Worm (Caenorhabditis elegans): ENCODE data around the gene srlf-18.

ce11 chrIV:11080823-11081285 lies 20.4 kb downstream of the srlf-18 start, which contains the start of gene atg-7:
- TF ChIP-seq nhr-120 (GFP tag; IDR thresholded peaks at IDR 0.05) (no peak), dpl-1 (GFP tag; optimal IDR thresholded peaks at IDR 0.05) (no peak), gei-17 (GFP tag; optimal IDR thresholded peaks at IDR 0.05) (peak; percentile 4), madf-10 (tag; optimal IDR thresholded peaks at IDR 0.05) (no peak), dpff-1 (tag; optimal IDR thresholded peaks at IDR 0.05) (no peak), ztf-22 (GFP tag; optimal IDR thresholded peaks at IDR 0.05) (peak; percentile 35), ceh-100 (GFP tag; IDR thresholded peaks at IDR 0.05) (no peak), ama-1 (optimal IDR thresholded peaks at IDR 0.05) (peak; percentile 92), ama-1 (GFP tag; optimal IDR thresholded peaks at IDR 0.05) (peak; percentile 31 to 64), sdz-38 (tag; optimal IDR thresholded peaks at IDR 0.05) (no peak), nhr-27 (tag; optimal IDR thresholded peaks at IDR 0.05) (no peak)
